Fruit fly (Drosophila melanogaster) whole organism, prepupa: ENCODE data around the gene CG46520.
"Not testable (repeated sequence)": the region's sequence is repeated elsewhere in the genome, so short reads cannot be mapped to it uniquely, and the experiment has no call there.

ENCODE experiments used
- Blimp-1 ChIP-seq: fragments of 200-800 bp; sonication (Bioruptor generic); optimal IDR thresholded peaks from 3 replicates; lab custom pipeline; 2017; ENCODE audit warnings: missing biosample characterization, missing genetic modification characterization, mild to moderate bottlenecking, moderate library complexity, missing genetic modification reagents
- CG10631 ChIP-seq: fragments of 200-800 bp; sonication (Bioruptor generic); optimal IDR thresholded peaks from 2 replicates; lab custom pipeline; 2016; ENCODE audit warnings: missing biosample characterization, missing genetic modification characterization
- CG11294 ChIP-seq: fragments of 200-800 bp; sonication (Bioruptor generic); IDR thresholded peaks from 2 replicates; pipeline ENCODE4 v1.3.6; 2022; ENCODE audit warnings: missing biosample characterization, missing genetic modification characterization
- CG11902 ChIP-seq: fragments of 200-800 bp; sonication (Bioruptor generic); optimal IDR thresholded peaks from 3 replicates; lab custom pipeline; 2016; ENCODE audit warnings: missing biosample characterization, missing genetic modification characterization
- CG1621 ChIP-seq: fragments of 200-800 bp; sonication (Bioruptor generic); optimal IDR thresholded peaks from 3 replicates; lab custom pipeline; 2018; ENCODE audit warnings: missing biosample characterization, mild to moderate bottlenecking, missing genetic modification characterization
- CG16779 ChIP-seq: fragments of 200-800 bp; sonication (Bioruptor generic); optimal IDR thresholded peaks from 3 replicates; lab custom pipeline; 2017; ENCODE audit warnings: missing biosample characterization, mild to moderate bottlenecking, missing genetic modification characterization
- CG4318 ChIP-seq: fragments of 200-800 bp; sonication (Bioruptor generic); optimal IDR thresholded peaks from 3 replicates; lab custom pipeline; 2017; ENCODE audit warnings: missing biosample characterization, mild to moderate bottlenecking, missing genetic modification characterization
- CG8119 ChIP-seq: fragments of 200-800 bp; sonication (Bioruptor generic); IDR thresholded peaks from 3 replicates; pipeline ENCODE4 v1.3.6; 2022; ENCODE audit warnings: missing biosample characterization, missing genetic modification characterization
- CG8632 ChIP-seq: fragments of 200-800 bp; sonication (Bioruptor generic); optimal IDR thresholded peaks from 3 replicates; lab custom pipeline; 2016; ENCODE audit warnings: missing biosample characterization, missing genetic modification characterization
- Eip75B ChIP-seq: fragments of 200-800 bp; sonication (Bioruptor generic); optimal IDR thresholded peaks from 3 replicates; lab custom pipeline; 2016; ENCODE audit warnings: missing biosample characterization, missing genetic modification characterization
- Eip93F ChIP-seq: fragments of 200-800 bp; sonication (Bioruptor generic); optimal IDR thresholded peaks from 2 replicates; lab custom pipeline; 2016; ENCODE audit warnings: missing biosample characterization, mild to moderate bottlenecking, missing genetic modification characterization
- Gug ChIP-seq: fragments of 200-800 bp; sonication (Bioruptor generic); IDR thresholded peaks from 2 replicates; pipeline ENCODE4 v1.3.6; 2022; ENCODE audit warnings: missing biosample characterization, missing genetic modification characterization
- Hr39 ChIP-seq: fragments of 200-800 bp; sonication (Bioruptor generic); optimal IDR thresholded peaks from 2 replicates; lab custom pipeline; 2016; ENCODE audit warnings: missing biosample characterization, missing genetic modification characterization
- Smox ChIP-seq: fragments of 200-800 bp; sonication (Bioruptor generic); optimal IDR thresholded peaks from 3 replicates; lab custom pipeline; 2016; ENCODE audit warnings: missing biosample characterization, missing genetic modification characterization
- Sox14 ChIP-seq: fragments of 200-800 bp; sonication (Bioruptor generic); optimal IDR thresholded peaks from 3 replicates; lab custom pipeline; 2016; ENCODE audit warnings: missing biosample characterization, missing genetic modification characterization
- achi ChIP-seq: fragments of 200-800 bp; sonication (Bioruptor generic); optimal IDR thresholded peaks from 3 replicates; lab custom pipeline; 2016; ENCODE audit warnings: missing biosample characterization, missing genetic modification characterization
- acj6 ChIP-seq: fragments of 200-800 bp; sonication (Bioruptor generic); optimal IDR thresholded peaks from 3 replicates; lab custom pipeline; 2016; ENCODE audit warnings: missing biosample characterization, missing genetic modification characterization
- cyc ChIP-seq: fragments of 200-800 bp; sonication (Bioruptor generic); optimal IDR thresholded peaks from 3 replicates; lab custom pipeline; 2016; ENCODE audit warnings: missing biosample characterization, missing genetic modification characterization
- fd85E ChIP-seq: fragments of 200-800 bp; sonication (Bioruptor generic); optimal IDR thresholded peaks from 3 replicates; lab custom pipeline; 2016; ENCODE audit warnings: missing biosample characterization, missing genetic modification characterization
- lz ChIP-seq: fragments of 200-800 bp; sonication (Bioruptor generic); optimal IDR thresholded peaks from 3 replicates; lab custom pipeline; 2016; ENCODE audit warnings: missing biosample characterization, missing genetic modification characterization
- pdm3 ChIP-seq: fragments of 200-800 bp; sonication (Bioruptor generic); optimal IDR thresholded peaks from 3 replicates; lab custom pipeline; 2016; ENCODE audit warnings: missing biosample characterization, missing genetic modification characterization
- salr ChIP-seq, 2 experiments: fragments of 200-800 bp; sonication (Bioruptor generic); optimal IDR thresholded peaks; 3 replicates each; lab custom pipeline; 2016 to 2018; ENCODE audit warnings: missing biosample characterization in 2 of 2, missing genetic modification characterization in 2 of 2, mild to moderate bottlenecking in 1 of 2
- topi ChIP-seq: fragments of 200-800 bp; sonication (Bioruptor generic); optimal IDR thresholded peaks from 3 replicates; lab custom pipeline; 2016; ENCODE audit warnings: missing biosample characterization, missing genetic modification characterization

The CG46520 gene

dm6 chrX:22236265-22236664 is at the start of gene CG46520:
TSS of gene CG46520 (plus strand) at chrX:22236565.
- not testable (repeated sequence) for TF ChIP-seq topi, achi, Smox (GFP tag; lab: Kevin White, UChicago)

dm6 chrX:22187070-22187469 is 49.3 kb upstream of the CG46520 start, which contains the start of gene CG46512:
TSS of gene CG46512 (plus strand) at chrX:22187370.
- not testable (repeated sequence) for TF ChIP-seq CG8632 (GFP tag; lab: Kevin White, UChicago); Blimp-1 (GFP tag; lab: Kevin White, UChicago); Eip93F

dm6 chrX:22191973-22192372 is 44.4 kb upstream of the CG46520 start, which contains the start of gene CG46513:
TSS of gene CG46513 (plus strand) at chrX:22192273.
- not testable (repeated sequence) for TF ChIP-seq fd85E; Sox14 (GFP tag; lab: Kevin White, UChicago); cyc

dm6 chrX:22196874-22197273 is 39.5 kb upstream of the CG46520 start, which contains the start of gene CG46514:
TSS of gene CG46514 (plus strand) at chrX:22197174.
- not testable (repeated sequence) for TF ChIP-seq lz (GFP tag; lab: Kevin White, UChicago); CG8119 (GFP tag; lab: Robert Waterston, UW); salr (GFP tag; optimal IDR thresholded peaks at IDR 0.05; lab: Kevin White, UChicago)

- TF ChIP-seq CG16779; acj6 (GFP tag; lab: Kevin White, UChicago); CG11294 (GFP tag; lab: Robert Waterston, UW): not testable (repeated sequence)
Measured at dm6 chrX:22201883-22202282, 34.5 kb upstream of the CG46520 start, which contains the start of gene CG46515. TSS of gene CG46515 (plus strand) at chrX:22202183.

- not testable (repeated sequence) for TF ChIP-seq Smox (GFP tag; lab: Kevin White, UChicago); Eip75B (GFP tag; lab: Kevin White, UChicago); cyc
Measured at dm6 chrX:22212028-22212427, 24.3 kb upstream of the CG46520 start, which contains the start of gene CG46516. TSS of gene CG46516 (plus strand) at chrX:22212328.

- not testable (repeated sequence) for TF ChIP-seq CG10631 (GFP tag; lab: Kevin White, UChicago); achi (GFP tag; lab: Kevin White, UChicago); Gug
Measured at dm6 chrX:22217079-22217478, 19.3 kb upstream of the CG46520 start, which contains the start of gene CG46517. TSS of gene CG46517 (plus strand) at chrX:22217379.

- TF ChIP-seq CG4318, Sox14, Hr39 (GFP tag; lab: Kevin White, UChicago): not testable (repeated sequence)
Measured at dm6 chrX:22226273-22226672, 10.1 kb upstream of the CG46520 start, which contains the start of gene CG46518. TSS of gene CG46518 (plus strand) at chrX:22226573.

dm6 chrX:22231270-22231669 is 5.1 kb upstream of the CG46520 start, which contains the start of gene CG46519:
TSS of gene CG46519 (plus strand) at chrX:22231570.
- not testable (repeated sequence) for TF ChIP-seq CG1621 (tag; lab: Kevin White, UChicago); pdm3 (GFP tag; lab: Kevin White, UChicago); CG11902 (GFP tag; lab: Kevin White, UChicago)
